Worm (Caenorhabditis elegans) whole organism, young adult: ENCODE results near the gene K03B4.6.

Experiments used
- ceh-27 ChIP-seq: fragments of 200-800 bp; sonication (Bioruptor generic); optimal IDR thresholded peaks from 2 replicates; lab custom pipeline; 2018; ENCODE audit warnings: mild to moderate bottlenecking, missing genetic modification characterization, moderate library complexity, missing compliant biosample characterization
- lsl-1 ChIP-seq: fragments of 200-800 bp; sonication (Bioruptor generic); optimal IDR thresholded peaks from 2 replicates; lab custom pipeline; 2018; ENCODE audit warnings: mild to moderate bottlenecking, missing genetic modification characterization, moderate library complexity, missing compliant biosample characterization
- snpc-1.1 ChIP-seq: sonication (generic microtip); optimal IDR thresholded peaks from 2 replicates; lab custom pipeline; 2017; ENCODE audit warnings: missing genetic modification characterization, mild to moderate bottlenecking, missing compliant biosample characterization, antibody characterized with exemption, moderate library complexity, missing genotype, missing genetic modification reagents; ENCODE audit not compliant: insufficient read depth

- TF ChIP-seq ceh-27, result no peak
- TF ChIP-seq lsl-1 (GFP tag; lab: Kevin White, UChicago), result no peak
- no peak for TF ChIP-seq snpc-1.1
Observed at ce11 chrV:4710464-4710863, 34.5 kb upstream of the K03B4.6 start, which contains the start of gene oac-24.
